Fruit fly (Drosophila melanogaster): Measurements from ENCODE around the gene Cad86C.

Gene Cad86C

DNA sequence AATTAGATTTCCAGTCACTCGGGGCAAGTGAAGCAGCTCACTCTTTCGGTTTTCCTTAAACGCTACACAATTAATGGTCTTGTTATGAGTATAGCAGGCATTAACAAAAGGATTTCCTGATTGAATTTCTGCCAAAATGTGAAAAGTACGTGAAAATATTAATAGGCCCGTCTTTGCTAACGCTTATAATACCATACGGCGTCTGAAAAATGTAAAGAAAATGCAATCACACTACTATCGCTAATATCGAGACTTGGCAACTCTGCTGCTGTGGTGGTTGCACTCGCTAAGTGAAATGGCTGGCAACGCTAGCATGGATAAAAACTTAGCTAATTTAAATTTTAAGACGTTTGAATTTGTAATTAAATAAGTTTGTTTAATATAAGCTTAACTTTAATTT lies 66.4 kb downstream of the Cad86C start, which contains the start of gene CG6621:
Gene CG6621 (minus strand): TSS at position 205 of the 400 bp plus-strand sequence.
- TF ChIP-seq CTCF (optimal IDR thresholded peaks at IDR 0.05) (peak; percentile 50 to 68), CG8478 (optimal IDR thresholded peaks at IDR 0.05) (no peak)
